Worm (Caenorhabditis elegans) whole organism, L4 larva: ENCODE measurements around the gene nhr-262.

ENCODE experiments used
- F10B5.3 ChIP-seq: sonication (generic microtip); optimal IDR thresholded peaks from 2 replicates; lab custom pipeline; 2016; ENCODE audit warnings: mild to moderate bottlenecking, missing genetic modification characterization, missing compliant biosample characterization
- F37D6.2 ChIP-seq: sonication (generic microtip); optimal IDR thresholded peaks from 2 replicates; lab custom pipeline; 2016; ENCODE audit warnings: mild to moderate bottlenecking, missing genetic modification characterization, missing compliant biosample characterization
- F49E8.2 ChIP-seq: sonication (generic microtip); optimal IDR thresholded peaks from 2 replicates; lab custom pipeline; 2016; ENCODE audit warnings: missing compliant biosample characterization, mild to moderate bottlenecking, missing genetic modification characterization, borderline replicate concordance
- R02D3.7 ChIP-seq: fragments of 150-350 bp; sonication (generic microtip); optimal IDR thresholded peaks from 3 replicates; lab custom pipeline; 2014; ENCODE audit warnings: missing biosample characterization, missing genetic modification characterization
- Y5F2A.4 ChIP-seq: fragments of 200-800 bp; sonication (Bioruptor generic); optimal IDR thresholded peaks from 2 replicates; lab custom pipeline; 2018; ENCODE audit warnings: mild to moderate bottlenecking, missing genetic modification characterization, missing compliant biosample characterization
- ZK337.2 ChIP-seq: fragments of 200-800 bp; sonication (Bioruptor generic); IDR thresholded peaks from 2 replicates; pipeline ENCODE4 v1.3.6; 2022; ENCODE audit warnings: missing genetic modification reagents, missing genetic modification characterization, missing compliant biosample characterization
- ZK546.5 ChIP-seq, 2 experiments: sonication (generic microtip); optimal IDR thresholded peaks; 2 replicates each; lab custom pipeline; 2017; ENCODE audit warnings: missing biosample characterization in 2 of 2, missing genetic modification characterization in 2 of 2
- aha-1 ChIP-seq: fragments of 150-350 bp; peaks from one replicate; lab custom pipeline; 2014; ENCODE audit warnings: missing biosample characterization, missing genetic modification characterization
- aly-2 ChIP-seq: sonication (generic microtip); optimal IDR thresholded peaks from 2 replicates; lab custom pipeline; 2018; ENCODE audit warnings: missing biosample characterization, missing genetic modification characterization
- ceh-20 ChIP-seq: fragments of 200-800 bp; sonication (Bioruptor generic); IDR thresholded peaks from 2 replicates; pipeline ENCODE4 v1.3.6; 2022; ENCODE audit warnings: missing genetic modification reagents, missing genetic modification characterization, missing compliant biosample characterization
- ceh-62 ChIP-seq: sonication (generic microtip); optimal IDR thresholded peaks from 2 replicates; lab custom pipeline; 2017; ENCODE audit warnings: missing biosample characterization, missing genetic modification characterization
- ceh-82 ChIP-seq: sonication (generic microtip); optimal IDR thresholded peaks from 2 replicates; lab custom pipeline; 2017; ENCODE audit warnings: missing biosample characterization, missing genetic modification characterization
- ces-1 ChIP-seq: fragments of 150-350 bp; sonication (generic microtip); optimal IDR thresholded peaks from 4 replicates; lab custom pipeline; 2014; ENCODE audit warnings: missing biosample characterization, missing genetic modification reagents, missing genetic modification characterization
- cey-2 ChIP-seq: sonication (generic microtip); optimal IDR thresholded peaks from 3 replicates; lab custom pipeline; 2017; ENCODE audit warnings: missing genetic modification characterization, mild to moderate bottlenecking, missing compliant biosample characterization, antibody characterized with exemption, borderline replicate concordance; ENCODE audit not compliant: insufficient read depth
- ctbp-1 ChIP-seq: fragments of 200-800 bp; sonication (Bioruptor generic); IDR thresholded peaks from 2 replicates; pipeline ENCODE4 v1.3.6; 2022; ENCODE audit warnings: missing genetic modification reagents, missing genetic modification characterization, missing compliant biosample characterization
- daf-19 ChIP-seq: fragments of 200-800 bp; sonication (Bioruptor generic); conservative IDR thresholded peaks from 2 replicates; pipeline ENCODE4 v1.3.6; 2022; ENCODE audit warnings: missing genetic modification characterization, missing compliant biosample characterization
- daf-8 ChIP-seq: fragments of 200-800 bp; sonication (Bioruptor generic); IDR thresholded peaks from 2 replicates; pipeline ENCODE4 v1.3.6; 2022; ENCODE audit warnings: missing genetic modification characterization, missing compliant biosample characterization
- dmd-6 ChIP-seq: fragments of 200-800 bp; sonication (Bioruptor generic); IDR thresholded peaks from 2 replicates; pipeline ENCODE4 v1.3.6; 2022; ENCODE audit warnings: missing genetic modification reagents, missing genetic modification characterization, missing compliant biosample characterization
- dmd-9 ChIP-seq: fragments of 200-800 bp; sonication (Bioruptor generic); IDR thresholded peaks from 2 replicates; pipeline ENCODE4 v1.3.6; 2022; ENCODE audit warnings: missing genetic modification reagents, missing genetic modification characterization, missing compliant biosample characterization
- fos-1 ChIP-seq: fragments of 150-350 bp; optimal IDR thresholded peaks from 2 replicates; lab custom pipeline; 2014; ENCODE audit warnings: missing biosample characterization, missing genetic modification characterization
- jun-1 ChIP-seq: fragments of 150-350 bp; optimal IDR thresholded peaks from 2 replicates; lab custom pipeline; 2014; ENCODE audit warnings: missing biosample characterization, missing genetic modification reagents, missing genetic modification characterization
- lim-7 ChIP-seq: fragments of 200-800 bp; sonication (Bioruptor generic); IDR thresholded peaks from 2 replicates; pipeline ENCODE4 v1.3.6; 2022; ENCODE audit warnings: missing genetic modification characterization, missing compliant biosample characterization
- lin-1 ChIP-seq: fragments of 200-800 bp; sonication (Bioruptor generic); IDR thresholded peaks from 2 replicates; pipeline ENCODE4 v1.3.6; 2022; ENCODE audit warnings: missing genetic modification reagents, missing genetic modification characterization, missing compliant biosample characterization
- lin-13 ChIP-seq: fragments of 150-350 bp; optimal IDR thresholded peaks from 2 replicates; lab custom pipeline; 2014; ENCODE audit warnings: missing biosample characterization, missing genetic modification reagents, missing genetic modification characterization
- lin-29 ChIP-seq: fragments of 200-800 bp; sonication (Bioruptor generic); IDR thresholded peaks from 2 replicates; pipeline ENCODE4 v1.3.6; 2022; ENCODE audit warnings: missing genetic modification reagents, missing genetic modification characterization, missing compliant biosample characterization
- lir-3 ChIP-seq: sonication (generic microtip); optimal IDR thresholded peaks from 2 replicates; lab custom pipeline; 2016; ENCODE audit warnings: mild to moderate bottlenecking, missing genetic modification characterization, missing compliant biosample characterization
- madf-5 ChIP-seq, 2 experiments: fragments of 200-800 bp; sonication (Bioruptor generic); IDR thresholded peaks; 2 replicates each; pipeline ENCODE4 v1.3.6; 2022; ENCODE audit warnings: missing compliant biosample characterization in 2 of 2, missing genetic modification characterization in 2 of 2
- mep-1 ChIP-seq: fragments of 150-350 bp; sonication (generic microtip); optimal IDR thresholded peaks from 3 replicates; lab custom pipeline; 2014; ENCODE audit warnings: missing biosample characterization, missing genetic modification characterization
- mxl-2 ChIP-seq: fragments of 200-800 bp; sonication (Bioruptor generic); conservative IDR thresholded peaks from 2 replicates; pipeline ENCODE4 v1.3.6; 2022; ENCODE audit warnings: missing genetic modification reagents, missing genetic modification characterization, missing compliant biosample characterization
- mxl-3 ChIP-seq: fragments of 200-800 bp; sonication (Bioruptor generic); optimal IDR thresholded peaks from 2 replicates; lab custom pipeline; 2018; ENCODE audit warnings: mild to moderate bottlenecking, missing genetic modification characterization, missing compliant biosample characterization
- nhr-102 ChIP-seq: sonication (generic microtip); optimal IDR thresholded peaks from 2 replicates; lab custom pipeline; 2016; ENCODE audit warnings: mild to moderate bottlenecking, missing genetic modification characterization, moderate library complexity, missing compliant biosample characterization
- nhr-111 ChIP-seq: fragments of 200-800 bp; sonication (Bioruptor generic); optimal IDR thresholded peaks from 2 replicates; lab custom pipeline; 2018; ENCODE audit warnings: mild to moderate bottlenecking, missing genetic modification characterization, missing compliant biosample characterization
- nhr-237 ChIP-seq: sonication (generic microtip); optimal IDR thresholded peaks from 2 replicates; lab custom pipeline; 2017; ENCODE audit warnings: missing biosample characterization, missing genetic modification characterization
- nhr-41 ChIP-seq: fragments of 200-800 bp; sonication (Bioruptor generic); IDR thresholded peaks from 2 replicates; pipeline ENCODE4 v1.3.6; 2022; ENCODE audit warnings: missing genetic modification reagents, missing genetic modification characterization, missing compliant biosample characterization
- nhr-6 ChIP-seq: fragments of 150-350 bp; optimal IDR thresholded peaks from 2 replicates; lab custom pipeline; 2014; ENCODE audit warnings: missing biosample characterization, missing genetic modification characterization
- nhr-76 ChIP-seq: fragments of 150-350 bp; optimal IDR thresholded peaks from 2 replicates; lab custom pipeline; 2014; ENCODE audit warnings: missing biosample characterization, missing genetic modification characterization
- pha-4 ChIP-seq, 2 experiments: fragments of 150-350 bp in 1 of 2; fragments of 200-800 bp in 1 of 2; sonication (Bioruptor generic) in 1 of 2; IDR thresholded peaks in 1 of 2; optimal IDR thresholded peaks in 1 of 2; 2 replicates each; pipeline versions ENCODE4 v1.3.6 to Lab custom; 2014 to 2022; ENCODE audit warnings: missing genetic modification characterization in 2 of 2, missing genetic modification reagents in 2 of 2, missing biosample characterization in 1 of 2, missing compliant biosample characterization in 1 of 2
- saeg-2 ChIP-seq: fragments of 200-800 bp; sonication (Bioruptor generic); IDR thresholded peaks from 2 replicates; pipeline ENCODE4 v1.3.6; 2022; ENCODE audit warnings: missing genetic modification reagents, missing genetic modification characterization, missing compliant biosample characterization
- set-16 ChIP-seq: fragments of 200-800 bp; sonication (Bioruptor generic); IDR thresholded peaks from 2 replicates; pipeline ENCODE4 v1.3.6; 2022; ENCODE audit warnings: missing genetic modification reagents, missing genetic modification characterization, missing compliant biosample characterization
- skn-1 ChIP-seq: fragments of 150-350 bp; optimal IDR thresholded peaks from 2 replicates; lab custom pipeline; 2014; ENCODE audit warnings: missing biosample characterization, missing genetic modification characterization
- spr-1 ChIP-seq: sonication (generic microtip); optimal IDR thresholded peaks from 2 replicates; lab custom pipeline; 2016; ENCODE audit warnings: mild to moderate bottlenecking, missing genetic modification characterization, missing compliant biosample characterization
- spr-3 ChIP-seq: fragments of 200-800 bp; sonication (Bioruptor generic); optimal IDR thresholded peaks from 2 replicates; lab custom pipeline; 2018; ENCODE audit warnings: mild to moderate bottlenecking, missing genetic modification characterization, missing compliant biosample characterization
- tag-97 ChIP-seq: fragments of 200-800 bp; sonication (Bioruptor generic); IDR thresholded peaks from 2 replicates; pipeline ENCODE4 v1.3.6; 2022; ENCODE audit warnings: missing genetic modification characterization, missing compliant biosample characterization
- unc-130 ChIP-seq: sonication (generic microtip); optimal IDR thresholded peaks from 2 replicates; lab custom pipeline; 2016; ENCODE audit warnings: missing genetic modification reagents, missing genetic modification characterization, missing compliant biosample characterization
- unc-39 ChIP-seq: sonication (generic microtip); optimal IDR thresholded peaks from 2 replicates; lab custom pipeline; 2017; ENCODE audit warnings: missing biosample characterization, missing genetic modification characterization
- zfp-3 ChIP-seq: fragments of 200-800 bp; sonication (Bioruptor generic); conservative IDR thresholded peaks from 2 replicates; pipeline ENCODE4 v1.3.6; 2022; ENCODE audit warnings: missing genetic modification reagents, missing genetic modification characterization, missing compliant biosample characterization
- ztf-11 ChIP-seq: fragments of 150-350 bp; optimal IDR thresholded peaks from 2 replicates; lab custom pipeline; 2014; ENCODE audit warnings: missing biosample characterization, missing genetic modification characterization

The nhr-262 gene

DNA sequence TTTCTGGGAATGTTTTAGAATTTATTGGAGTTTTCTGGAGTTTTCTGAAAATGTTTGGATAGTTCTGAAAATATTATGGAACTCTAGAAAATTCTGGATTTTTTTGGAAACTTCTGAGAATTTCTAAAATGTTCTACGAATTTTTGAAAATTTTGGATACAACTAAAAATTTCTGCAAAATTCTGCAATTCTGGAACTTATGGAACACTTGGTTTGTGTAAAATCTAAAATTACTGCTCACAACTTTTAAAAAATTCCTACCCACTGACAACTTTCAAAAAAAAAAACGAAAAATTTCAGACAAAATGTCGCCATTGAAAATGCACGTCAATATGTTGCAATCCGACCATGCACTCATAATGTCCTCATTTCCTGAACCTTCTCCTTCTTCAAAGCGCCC is at the start of gene nhr-262:
Gene nhr-262 (plus strand): TSS at position 301 of the 400 bp plus-strand sequence.
- no peak for TF ChIP-seq pha-4 (GFP tag; IDR thresholded peaks at IDR 0.05; lab: Robert Waterston, UW)
- no peak for TF ChIP-seq pha-4 (tag; optimal IDR thresholded peaks at IDR 0.05; lab: Kevin White, UChicago)
- TF ChIP-seq F10B5.3 (tag; lab: Kevin White, UChicago): no peak
- no peak for TF ChIP-seq mxl-2
- no peak for TF ChIP-seq madf-5 (GFP tag; IDR thresholded peaks at IDR 0.05; lab: Robert Waterston, UW)
- TF ChIP-seq nhr-111 (GFP tag; lab: Kevin White, UChicago): no peak
- no peak for TF ChIP-seq daf-19
- TF ChIP-seq mxl-3 (GFP tag; lab: Kevin White, UChicago): no peak
- no peak for TF ChIP-seq R02D3.7
- TF ChIP-seq saeg-2 (GFP tag; lab: Robert Waterston, UW): no peak
- TF ChIP-seq spr-1: no peak
- no peak for TF ChIP-seq lin-13 (GFP tag; lab: Kevin White, UChicago)
- TF ChIP-seq lir-3 (tag; lab: Kevin White, UChicago): no peak
- TF ChIP-seq dmd-9 (GFP tag; lab: Robert Waterston, UW): no peak
- TF ChIP-seq spr-3 (GFP tag; lab: Kevin White, UChicago): no peak
- no peak for TF ChIP-seq unc-130 (GFP tag; lab: Kevin White, UChicago)
- no peak for TF ChIP-seq nhr-76
- no peak for TF ChIP-seq tag-97 (GFP tag; lab: Robert Waterston, UW)

DNA sequence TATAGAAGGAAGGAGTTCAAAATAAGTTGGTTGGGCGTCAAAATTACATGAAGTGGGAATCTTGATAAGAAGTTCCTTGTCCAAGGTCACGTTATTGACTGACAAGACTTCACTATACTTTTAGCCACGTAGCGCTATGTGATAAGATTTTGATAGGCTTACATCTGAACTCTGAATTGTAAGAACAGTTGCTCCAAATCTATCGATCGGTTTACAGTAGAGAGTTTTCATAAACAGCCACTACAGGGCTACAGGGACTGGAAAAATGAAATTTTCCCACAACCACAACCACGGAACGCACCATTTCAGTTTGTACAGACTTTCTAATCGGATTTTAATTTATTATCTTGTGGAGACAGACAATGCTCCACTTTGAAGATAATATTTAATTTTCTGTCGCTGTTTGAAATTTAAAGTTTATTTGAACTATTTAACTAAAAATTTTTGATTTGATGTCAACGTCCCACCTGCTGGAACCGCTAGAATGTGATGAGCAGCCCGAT is 46.7 kb upstream of the nhr-262 start, which contains the start of the genes clec-31 and clec-22:
Gene clec-31 (minus strand): TSS at position 101 of the 503 bp plus-strand sequence.
Gene clec-22 (plus strand): TSS at position 453 of the 503 bp plus-strand sequence.
- TF ChIP-seq nhr-102 (tag; lab: Kevin White, UChicago) (no peak), ZK546.5 (tag; optimal IDR thresholded peaks at IDR 0.05; lab: Kevin White, UChicago) (no peak), lin-29 (GFP tag; lab: Robert Waterston, UW) (no peak), ces-1 (GFP tag; lab: Kevin White, UChicago) (no peak)

DNA sequence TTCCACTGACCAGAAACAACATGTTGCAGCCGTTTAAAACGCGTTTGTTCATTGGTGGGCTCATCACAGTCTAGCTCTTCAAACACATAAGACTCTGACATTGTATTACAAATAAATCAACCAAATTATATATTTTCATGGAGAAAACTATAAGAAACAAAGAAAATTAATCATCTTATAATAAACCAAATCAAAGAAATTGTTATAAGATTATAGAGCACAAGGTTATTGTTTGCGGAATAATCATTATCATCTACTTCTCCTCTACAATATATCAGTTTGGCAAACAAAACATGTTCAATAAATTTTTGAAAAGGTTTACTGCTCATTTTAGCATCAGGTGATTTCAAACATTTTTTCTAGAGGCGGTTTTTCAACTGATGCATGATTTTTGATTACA is 43.0 kb upstream of the nhr-262 start, which contains the start of the genes clec-32 and clec-24:
Gene clec-32 (minus strand): TSS at position 101 of the 400 bp plus-strand sequence.
Gene clec-24 (plus strand): TSS at position 294 of the 400 bp plus-strand sequence.
- TF ChIP-seq nhr-6 (tag; lab: Kevin White, UChicago) (no peak), aha-1 (tag; lab: Kevin White, UChicago) (no peak), zfp-3 (GFP tag; lab: Robert Waterston, UW) (no peak), nhr-41 (GFP tag; lab: Robert Waterston, UW) (no peak), nhr-237 (no peak), F37D6.2 (tag; lab: Kevin White, UChicago) (no peak), ceh-20 (GFP tag; lab: Robert Waterston, UW) (no peak), ZK337.2 (GFP tag; lab: Robert Waterston, UW) (no peak), nhr-102 (tag; lab: Kevin White, UChicago) (no peak), fos-1 (tag; lab: Kevin White, UChicago) (no peak), Y5F2A.4 (GFP tag; lab: Kevin White, UChicago) (no peak), madf-5 (GFP tag; IDR thresholded peaks at IDR 0.05; lab: Robert Waterston, UW) (no peak), F49E8.2 (no peak), set-16 (GFP tag; lab: Robert Waterston, UW) (no peak), ctbp-1 (GFP tag; lab: Robert Waterston, UW) (no peak), unc-39 (tag; lab: Kevin White, UChicago) (no peak), ceh-82 (no peak)

DNA sequence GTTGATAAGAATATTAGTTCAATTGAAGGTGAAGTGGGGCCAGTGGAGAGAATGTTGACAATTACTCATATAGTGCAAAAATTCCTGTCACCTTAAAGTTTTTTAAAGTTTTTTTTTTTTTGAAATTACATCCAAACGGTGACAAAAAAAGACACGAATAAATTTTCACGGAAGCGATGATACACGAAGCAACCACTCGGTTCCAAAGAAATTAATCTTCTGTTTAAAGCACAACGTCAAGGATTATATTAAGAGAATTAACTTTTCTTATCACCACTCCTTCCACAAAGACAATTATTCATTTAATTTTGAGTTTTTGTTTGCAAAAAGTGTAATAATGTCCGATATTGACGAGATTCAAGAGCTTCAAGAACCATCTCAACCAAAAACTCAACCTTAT is 39.3 kb upstream of the nhr-262 start, which contains the start of gene clec-28:
Gene clec-28 (plus strand): TSS at position 301 of the 400 bp plus-strand sequence.
- TF ChIP-seq cey-2 (tag; lab: Kevin White, UChicago) (no peak), R02D3.7 (no peak), ceh-62 (tag; lab: Kevin White, UChicago) (no peak), nhr-111 (GFP tag; lab: Kevin White, UChicago) (no peak), aly-2 (no peak), ceh-20 (GFP tag; lab: Robert Waterston, UW) (no peak), unc-39 (tag; lab: Kevin White, UChicago) (no peak), jun-1 (tag; lab: Kevin White, UChicago) (no peak), skn-1 (no peak), dmd-6 (GFP tag; lab: Robert Waterston, UW) (no peak), lim-7 (no peak), mep-1 (tag; lab: Kevin White, UChicago) (no peak), lin-1 (GFP tag; lab: Robert Waterston, UW) (no peak), mxl-2 (no peak), daf-8 (no peak), ztf-11 (tag; lab: Kevin White, UChicago) (no peak)
